Worm (Caenorhabditis elegans) whole organism, L1 larva: ENCODE measurements around the gene metl-5.

Source experiments
- C16A3.4 ChIP-seq: fragments of 150-350 bp; optimal IDR thresholded peaks from 2 replicates; lab custom pipeline; 2014; ENCODE audit warnings: missing biosample characterization, missing genetic modification characterization
- C34B4.2 ChIP-seq: sonication (generic microtip); optimal IDR thresholded peaks from 2 replicates; lab custom pipeline; 2017; ENCODE audit warnings: mild to moderate bottlenecking, missing genetic modification characterization, missing compliant biosample characterization
- F16B12.6 ChIP-seq: fragments of 150-350 bp; optimal IDR thresholded peaks from 2 replicates; lab custom pipeline; 2014; ENCODE audit warnings: missing biosample characterization, missing genetic modification characterization
- aha-1 ChIP-seq: fragments of 150-350 bp; optimal IDR thresholded peaks from 2 replicates; lab custom pipeline; 2014; ENCODE audit warnings: missing biosample characterization, missing genetic modification characterization
- alr-1 ChIP-seq: fragments of 200-800 bp; sonication (Bioruptor generic); optimal IDR thresholded peaks from 2 replicates; lab custom pipeline; 2018; ENCODE audit warnings: borderline replicate concordance, mild to moderate bottlenecking, missing genetic modification characterization, missing compliant biosample characterization
- blmp-1 ChIP-seq: fragments of 150-350 bp; optimal IDR thresholded peaks from 2 replicates; lab custom pipeline; 2014; ENCODE audit warnings: missing biosample characterization, missing genetic modification characterization
- ceh-88 ChIP-seq: fragments of 200-800 bp; sonication (Bioruptor generic); IDR thresholded peaks from 2 replicates; pipeline ENCODE4 v1.3.6; 2022; ENCODE audit warnings: missing genetic modification characterization, missing compliant biosample characterization
- ceh-90 ChIP-seq: sonication (generic microtip); optimal IDR thresholded peaks from 2 replicates; lab custom pipeline; 2016; ENCODE audit warnings: missing genetic modification characterization, missing compliant biosample characterization
- ces-1 ChIP-seq: fragments of 150-350 bp; optimal IDR thresholded peaks from 2 replicates; lab custom pipeline; 2014; ENCODE audit warnings: missing biosample characterization, missing genetic modification reagents, missing genetic modification characterization
- dpl-1 ChIP-seq, 3 experiments: fragments of 150-350 bp in 2 of 3; sonication (generic microtip) in 1 of 3; optimal IDR thresholded peaks; 2 replicates each; lab custom pipeline; 2014 to 2017; ENCODE audit warnings: missing biosample characterization in 3 of 3, missing genetic modification characterization in 3 of 3, missing genetic modification reagents in 3 of 3
- dsc-1 ChIP-seq: sonication (generic microtip); optimal IDR thresholded peaks from 2 replicates; lab custom pipeline; 2016; ENCODE audit warnings: mild to moderate bottlenecking, missing genetic modification characterization, missing compliant biosample characterization
- efl-1 ChIP-seq, 4 experiments: fragments of 150-350 bp; optimal IDR thresholded peaks in 3 of 4; peaks in 1 of 4; 1 replicate in 1 of 4; 2 replicates in 3 of 4; lab custom pipeline; 2014; ENCODE audit warnings: missing biosample characterization in 2 of 4, missing genetic modification characterization in 2 of 4, missing genetic modification reagents in 2 of 4
- egl-27 ChIP-seq, 2 experiments: fragments of 150-350 bp in 1 of 2; sonication (generic microtip); optimal IDR thresholded peaks; 3 replicates each; lab custom pipeline; 2017 to 2018; ENCODE audit warnings: missing biosample characterization in 2 of 2, missing genetic modification characterization in 2 of 2, missing genetic modification reagents in 2 of 2
- elt-2 ChIP-seq: sonication (generic microtip); optimal IDR thresholded peaks from 2 replicates; lab custom pipeline; 2016; ENCODE audit warnings: missing genetic modification characterization, mild to moderate bottlenecking, inconsistent platforms, missing compliant biosample characterization, missing genetic modification reagents
- elt-3 ChIP-seq, 6 experiments: fragments of 150-350 bp in 1 of 6; sonication (generic microtip); optimal IDR thresholded peaks; 2 replicates each; lab custom pipeline; 2017 to 2018; ENCODE audit warnings: missing biosample characterization in 6 of 6, missing genetic modification characterization in 6 of 6, inconsistent platforms in 1 of 6
- fkh-10 ChIP-seq: sonication (generic microtip); optimal IDR thresholded peaks from 2 replicates; lab custom pipeline; 2017; ENCODE audit warnings: missing biosample characterization, missing genetic modification reagents, missing genetic modification characterization
- fkh-4 ChIP-seq: sonication (generic microtip); optimal IDR thresholded peaks from 2 replicates; lab custom pipeline; 2016; ENCODE audit warnings: missing compliant biosample characterization, missing genetic modification characterization, borderline replicate concordance
- fkh-8 ChIP-seq: sonication (generic microtip); optimal IDR thresholded peaks from 2 replicates; lab custom pipeline; 2016; ENCODE audit warnings: mild to moderate bottlenecking, missing genetic modification characterization, missing compliant biosample characterization
- grh-1 ChIP-seq: fragments of 200-800 bp; sonication (Bioruptor generic); IDR thresholded peaks from 2 replicates; pipeline ENCODE4 v1.3.6; 2022; ENCODE audit warnings: missing genetic modification reagents, missing genetic modification characterization, missing compliant biosample characterization
- hlh-4 ChIP-seq: sonication (generic microtip); optimal IDR thresholded peaks from 2 replicates; lab custom pipeline; 2016; ENCODE audit warnings: mild to moderate bottlenecking, missing genetic modification characterization, missing compliant biosample characterization
- hpl-2 ChIP-seq: fragments of 150-350 bp; optimal IDR thresholded peaks from 2 replicates; lab custom pipeline; 2014; ENCODE audit warnings: missing biosample characterization, missing genetic modification reagents, missing genetic modification characterization
- irx-1 ChIP-seq: sonication (generic microtip); optimal IDR thresholded peaks from 2 replicates; lab custom pipeline; 2016; ENCODE audit warnings: missing genetic modification characterization, missing compliant biosample characterization
- jun-1 ChIP-seq: fragments of 150-350 bp; optimal IDR thresholded peaks from 2 replicates; lab custom pipeline; 2014; ENCODE audit warnings: missing biosample characterization, missing genetic modification reagents, missing genetic modification characterization
- lin-13 ChIP-seq: fragments of 150-350 bp; optimal IDR thresholded peaks from 2 replicates; lab custom pipeline; 2014; ENCODE audit warnings: missing biosample characterization, missing genetic modification reagents, missing genetic modification characterization
- lin-35 ChIP-seq, 2 experiments: fragments of 150-350 bp; optimal IDR thresholded peaks; 2 replicates each; lab custom pipeline; 2014; ENCODE audit warnings: missing biosample characterization in 2 of 2, missing genetic modification characterization in 2 of 2, missing genetic modification reagents in 2 of 2
- lin-39 ChIP-seq: fragments of 150-350 bp; optimal IDR thresholded peaks from 2 replicates; lab custom pipeline; 2014; ENCODE audit warnings: missing biosample characterization, missing genetic modification reagents, missing genetic modification characterization
- lir-3 ChIP-seq: sonication (generic microtip); optimal IDR thresholded peaks from 2 replicates; lab custom pipeline; 2016; ENCODE audit warnings: mild to moderate bottlenecking, missing genetic modification characterization, moderate library complexity, missing compliant biosample characterization; ENCODE audit not compliant: poor library complexity
- mab-9 ChIP-seq: fragments of 200-800 bp; sonication (Bioruptor generic); IDR thresholded peaks from 2 replicates; pipeline ENCODE4 v1.3.6; 2022; ENCODE audit warnings: missing genetic modification reagents, missing genetic modification characterization, missing compliant biosample characterization
- mdl-1 ChIP-seq, 2 experiments: fragments of 150-350 bp; optimal IDR thresholded peaks; 2 replicates each; lab custom pipeline; 2014 to 2017; ENCODE audit warnings: missing biosample characterization in 2 of 2, missing genetic modification characterization in 2 of 2, inconsistent platforms in 1 of 2
- nhr-12 ChIP-seq: sonication (generic microtip); optimal IDR thresholded peaks from 2 replicates; lab custom pipeline; 2017; ENCODE audit warnings: missing biosample characterization, missing genetic modification characterization
- nhr-20 ChIP-seq: sonication (generic microtip); optimal IDR thresholded peaks from 2 replicates; lab custom pipeline; 2016; ENCODE audit warnings: mild to moderate bottlenecking, missing genetic modification characterization, missing compliant biosample characterization
- nhr-237 ChIP-seq: fragments of 150-350 bp; optimal IDR thresholded peaks from 2 replicates; lab custom pipeline; 2014; ENCODE audit warnings: missing biosample characterization, missing genetic modification characterization
- nhr-28 ChIP-seq: fragments of 150-350 bp; optimal IDR thresholded peaks from 2 replicates; lab custom pipeline; 2014; ENCODE audit warnings: missing biosample characterization, missing genetic modification characterization
- nhr-47 ChIP-seq: sonication (generic microtip); optimal IDR thresholded peaks from 2 replicates; lab custom pipeline; 2016; ENCODE audit warnings: mild to moderate bottlenecking, missing genetic modification characterization, moderate library complexity, missing compliant biosample characterization
- nhr-71 ChIP-seq: sonication (generic microtip); optimal IDR thresholded peaks from 2 replicates; lab custom pipeline; 2016; ENCODE audit warnings: mild to moderate bottlenecking, missing genetic modification characterization, moderate library complexity, missing compliant biosample characterization
- nhr-84 ChIP-seq: sonication (generic microtip); optimal IDR thresholded peaks from 2 replicates; lab custom pipeline; 2017; ENCODE audit warnings: missing biosample characterization, missing genetic modification characterization
- nhr-90 ChIP-seq: sonication (generic microtip); optimal IDR thresholded peaks from 2 replicates; lab custom pipeline; 2016; ENCODE audit warnings: mild to moderate bottlenecking, missing genetic modification characterization, missing compliant biosample characterization; ENCODE audit not compliant: poor library complexity
- pag-3 ChIP-seq: sonication (generic microtip); optimal IDR thresholded peaks from 2 replicates; lab custom pipeline; 2017; ENCODE audit warnings: missing genetic modification characterization, mild to moderate bottlenecking, missing compliant biosample characterization, antibody characterized with exemption, borderline replicate concordance; ENCODE audit not compliant: insufficient read depth
- pqm-1 ChIP-seq: sonication (generic microtip); optimal IDR thresholded peaks from 3 replicates; lab custom pipeline; 2017; ENCODE audit warnings: missing biosample characterization, missing genetic modification characterization
- skn-1 ChIP-seq: fragments of 150-350 bp; optimal IDR thresholded peaks from 2 replicates; lab custom pipeline; 2014; ENCODE audit warnings: missing biosample characterization, missing genetic modification characterization
- snu-23 ChIP-seq: sonication (generic microtip); optimal IDR thresholded peaks from 2 replicates; lab custom pipeline; 2016; ENCODE audit warnings: missing genetic modification characterization, missing compliant biosample characterization
- swsn-7 ChIP-seq: sonication (generic microtip); optimal IDR thresholded peaks from 2 replicates; lab custom pipeline; 2016; ENCODE audit warnings: missing genetic modification characterization, missing compliant biosample characterization
- tbx-2 ChIP-seq: sonication (generic microtip); optimal IDR thresholded peaks from 2 replicates; lab custom pipeline; 2016; ENCODE audit warnings: missing genetic modification characterization, missing compliant biosample characterization
- unc-130 ChIP-seq: fragments of 150-350 bp; optimal IDR thresholded peaks from 2 replicates; lab custom pipeline; 2017; ENCODE audit warnings: missing biosample characterization, missing genetic modification characterization, inconsistent platforms
- unc-30 ChIP-seq: sonication (generic microtip); optimal IDR thresholded peaks from 2 replicates; lab custom pipeline; 2017; ENCODE audit warnings: missing biosample characterization, missing genetic modification characterization
- unc-62 ChIP-seq: fragments of 150-350 bp; optimal IDR thresholded peaks from 2 replicates; lab custom pipeline; 2014; ENCODE audit warnings: missing biosample characterization, missing genetic modification reagents, missing genetic modification characterization
- unc-98 ChIP-seq: fragments of 200-800 bp; sonication (Bioruptor generic); IDR thresholded peaks from 2 replicates; pipeline ENCODE4 v1.3.6; 2022; ENCODE audit warnings: missing genetic modification characterization, missing compliant biosample characterization
- zip-4 ChIP-seq: fragments of 200-800 bp; sonication (Bioruptor generic); optimal IDR thresholded peaks from 2 replicates; lab custom pipeline; 2018; ENCODE audit warnings: mild to moderate bottlenecking, missing genetic modification characterization, moderate library complexity, missing compliant biosample characterization

Gene metl-5

ce11 chrIII:4802707-4803106 lies at the start of gene metl-5:
TSS of gene metl-5 (plus strand) at chrIII:4803007.
- no peak for TF ChIP-seq ceh-90 (tag; lab: Kevin White, UChicago)
- TF ChIP-seq fkh-4 (tag; lab: Kevin White, UChicago), result no peak
- TF ChIP-seq tbx-2 (tag; lab: Kevin White, UChicago), result no peak
- no peak for TF ChIP-seq C16A3.4 (tag; lab: Kevin White, UChicago)
- TF ChIP-seq lin-39 (tag; lab: Kevin White, UChicago), result no peak
- TF ChIP-seq lin-35 (GFP tag; optimal IDR thresholded peaks at IDR 0.05; lab: Kevin White, UChicago), result no peak
- TF ChIP-seq nhr-71 (tag; lab: Kevin White, UChicago), result no peak
- TF ChIP-seq pqm-1 (tag; lab: Kevin White, UChicago), result no peak
- no peak for TF ChIP-seq elt-3 (tag; optimal IDR thresholded peaks at IDR 0.05; lab: Kevin White, UChicago)
- no peak for TF ChIP-seq blmp-1 (tag; lab: Kevin White, UChicago)
- no peak for TF ChIP-seq jun-1 (tag; lab: Kevin White, UChicago)
- TF ChIP-seq elt-2 (tag; lab: Kevin White, UChicago), result no peak
- TF ChIP-seq fkh-8 (tag; lab: Kevin White, UChicago), result no peak
- no peak for TF ChIP-seq C34B4.2 (tag; lab: Kevin White, UChicago)
- TF ChIP-seq unc-98 (GFP tag; lab: Robert Waterston, UW), result no peak
- no peak for TF ChIP-seq alr-1 (tag; lab: Kevin White, UChicago)
- no peak for TF ChIP-seq ceh-88 (GFP tag; lab: Robert Waterston, UW)
- no peak for TF ChIP-seq aha-1 (tag; lab: Kevin White, UChicago)
- no peak for TF ChIP-seq grh-1
- no peak for TF ChIP-seq fkh-10
- TF ChIP-seq, all 84 proteins: peak for 0

- TF ChIP-seq snu-23 (GFP tag; lab: Kevin White, UChicago), result peak; percentile 96
- peak; percentile 55 for TF ChIP-seq hpl-2 (GFP tag; lab: Kevin White, UChicago)
- no peak for TF ChIP-seq nhr-12 (tag; lab: Kevin White, UChicago)
- peak; percentile 97 for TF ChIP-seq nhr-71 (tag; lab: Kevin White, UChicago)
- TF ChIP-seq irx-1, result peak; percentile 85
- TF ChIP-seq efl-1 (optimal IDR thresholded peaks at IDR 0.05; lab: Kevin White, UChicago), result peak; percentile 94 to 95
- peak; percentile 88 to 99 for TF ChIP-seq efl-1 (GFP tag; optimal IDR thresholded peaks at IDR 0.05 in 1 of 2; lab: Kevin White, UChicago)
- no peak for TF ChIP-seq nhr-84 (tag; lab: Kevin White, UChicago)
- peak; percentile 89 for TF ChIP-seq nhr-90 (tag; lab: Kevin White, UChicago)
- peak; percentile 92 for TF ChIP-seq swsn-7
- TF ChIP-seq blmp-1 (tag; lab: Kevin White, UChicago), result peak; percentile 89
- peak; percentile 75 for TF ChIP-seq lir-3 (tag; lab: Kevin White, UChicago)
- peak; percentile 71 for TF ChIP-seq F16B12.6
- no peak for TF ChIP-seq ces-1 (GFP tag; lab: Kevin White, UChicago)
- peak in 1 of 2 experiments; percentile 84 for TF ChIP-seq mdl-1 (tag; optimal IDR thresholded peaks at IDR 0.05; lab: Kevin White, UChicago)
- no peak for TF ChIP-seq pag-3 (tag; lab: Kevin White, UChicago)
- TF ChIP-seq nhr-47 (tag; lab: Kevin White, UChicago), result peak; percentile 95
- no peak for TF ChIP-seq unc-62
- TF ChIP-seq nhr-28 (tag; lab: Kevin White, UChicago), result no peak
- TF ChIP-seq nhr-20 (tag; lab: Kevin White, UChicago), result peak; percentile 91
- no peak for TF ChIP-seq pqm-1 (tag; lab: Kevin White, UChicago)
- peak; percentile 72 for TF ChIP-seq mab-9 (GFP tag; lab: Robert Waterston, UW)
- TF ChIP-seq skn-1 (tag; lab: Kevin White, UChicago), result peak; percentile 76
- TF ChIP-seq zip-4, result peak; percentile 74
- TF ChIP-seq unc-130 (tag; lab: Kevin White, UChicago), result peak; percentile 97
- no peak for TF ChIP-seq hlh-4 (tag; lab: Kevin White, UChicago)
- peak; percentile 49 for TF ChIP-seq nhr-237
- peak; percentile 90 for TF ChIP-seq jun-1 (tag; lab: Kevin White, UChicago)
- peak; percentile 88 to 93 (median 93) for TF ChIP-seq dpl-1 (GFP tag; optimal IDR thresholded peaks at IDR 0.05; lab: Kevin White, UChicago)
- peak; percentile 2 for TF ChIP-seq aha-1 (tag; lab: Kevin White, UChicago)
- no peak for TF ChIP-seq alr-1 (tag; lab: Kevin White, UChicago)
- TF ChIP-seq dsc-1 (tag; lab: Kevin White, UChicago), result peak; percentile 92
- peak in 5 of 6 experiments; percentile 13 to 90 (median 75) for TF ChIP-seq elt-3 (tag; optimal IDR thresholded peaks at IDR 0.05; lab: Kevin White, UChicago)
- TF ChIP-seq lin-13 (GFP tag; lab: Kevin White, UChicago), result peak; percentile 90
- no peak for TF ChIP-seq egl-27 (tag; optimal IDR thresholded peaks at IDR 0.05; lab: Kevin White, UChicago)
- no peak for TF ChIP-seq unc-30 (tag; lab: Kevin White, UChicago)
- peak; percentile 92 to 95 for TF ChIP-seq lin-35 (GFP tag; optimal IDR thresholded peaks at IDR 0.05; lab: Kevin White, UChicago)
Measured at ce11 chrIII:4754001-4754561, 48.7 kb upstream of the metl-5 start, which contains the start of the genes rps-0 and rbg-3. TSS of gene rps-0 (minus strand) at chrIII:4754051. TSS of gene rbg-3 (plus strand) at chrIII:4754424.
